Fruit fly (Drosophila melanogaster) whole organism, embryonic: ENCODE data around the gene CG5618.

Experiments
- Blimp-1 ChIP-seq: fragments of 200-800 bp; sonication (Bioruptor generic); optimal IDR thresholded peaks from 3 replicates; lab custom pipeline; 2018; ENCODE audit warnings: missing biosample characterization, missing genetic modification characterization, mild to moderate bottlenecking, moderate library complexity, missing genetic modification reagents
- CG10209 ChIP-seq: fragments of 200-800 bp; sonication (Bioruptor generic); optimal IDR thresholded peaks from 3 replicates; lab custom pipeline; 2017; ENCODE audit warnings: missing biosample characterization, mild to moderate bottlenecking, missing genetic modification characterization, missing genetic modification reagents
- CG11093 ChIP-seq: fragments of 200-800 bp; sonication (Bioruptor generic); IDR thresholded peaks from 3 replicates; pipeline ENCODE4 v1.3.6; 2022; ENCODE audit warnings: missing biosample characterization, missing genetic modification characterization
- CG11398 ChIP-seq: fragments of 200-800 bp; sonication (Bioruptor generic); optimal IDR thresholded peaks from 2 replicates; lab custom pipeline; 2016; ENCODE audit warnings: missing biosample characterization, missing genetic modification characterization
- CG11696 ChIP-seq: fragments of 200-800 bp; sonication (Bioruptor generic); IDR thresholded peaks from 2 replicates; pipeline ENCODE4 v1.3.6; 2022; ENCODE audit warnings: missing biosample characterization, missing genetic modification characterization
- CG13287 ChIP-seq: fragments of 200-800 bp; sonication (Bioruptor generic); IDR thresholded peaks from 2 replicates; pipeline ENCODE4 v1.3.6; 2022; ENCODE audit warnings: missing biosample characterization, missing genetic modification characterization; ENCODE audit not compliant: partially characterized antibody
- CG14014 ChIP-seq: fragments of 200-800 bp; sonication (Bioruptor generic); IDR thresholded peaks from 2 replicates; pipeline ENCODE4 v1.3.6; 2022; ENCODE audit warnings: missing biosample characterization, missing genetic modification characterization
- CG14050 ChIP-seq: fragments of 200-800 bp; sonication (Bioruptor generic); IDR thresholded peaks from 3 replicates; pipeline ENCODE4 v1.3.6; 2022; ENCODE audit warnings: missing biosample characterization, missing genetic modification characterization
- CG1603 ChIP-seq: fragments of 200-800 bp; sonication (Bioruptor generic); optimal IDR thresholded peaks from 2 replicates; lab custom pipeline; 2019; ENCODE audit warnings: missing biosample characterization, mild to moderate bottlenecking, missing genetic modification characterization, moderate library complexity
- CG17802 ChIP-seq: fragments of 200-800 bp; sonication (Bioruptor generic); optimal IDR thresholded peaks from 2 replicates; lab custom pipeline; 2018; ENCODE audit warnings: missing biosample characterization, mild to moderate bottlenecking, missing genetic modification characterization, moderate library complexity
- CG18011 ChIP-seq: fragments of 200-800 bp; sonication (Bioruptor generic); optimal IDR thresholded peaks from 2 replicates; lab custom pipeline; 2017; ENCODE audit warnings: missing biosample characterization, missing genetic modification characterization, mild to moderate bottlenecking, moderate library complexity, missing genotype
- CG2129 ChIP-seq: fragments of 200-800 bp; sonication (Bioruptor generic); IDR thresholded peaks from 2 replicates; pipeline ENCODE4 v1.3.6; 2022; ENCODE audit warnings: missing biosample characterization, missing genetic modification characterization; ENCODE audit not compliant: partially characterized antibody
- CG30020 ChIP-seq: fragments of 200-800 bp; optimal IDR thresholded peaks from 2 replicates; lab custom pipeline; 2019; ENCODE audit warnings: missing biosample characterization, mild to moderate bottlenecking, missing genetic modification characterization, moderate library complexity
- CG30403 ChIP-seq: fragments of 200-800 bp; sonication (Bioruptor generic); optimal IDR thresholded peaks from 3 replicates; lab custom pipeline; 2016; ENCODE audit warnings: missing biosample characterization, missing genetic modification characterization
- CG3726 ChIP-seq: fragments of 200-800 bp; sonication (Bioruptor generic); IDR thresholded peaks from 3 replicates; pipeline ENCODE4, ENCODE4 v1.3.6; 2022; ENCODE audit warnings: missing biosample characterization, missing genetic modification characterization
- CG3995 ChIP-seq: fragments of 200-800 bp; sonication (Bioruptor generic); optimal IDR thresholded peaks from 3 replicates; lab custom pipeline; 2016; ENCODE audit warnings: missing biosample characterization, missing genetic modification characterization
- CG4360 ChIP-seq: fragments of 200-800 bp; sonication (Bioruptor generic); IDR thresholded peaks from 2 replicates; pipeline ENCODE4 v1.3.6; 2022; ENCODE audit warnings: missing biosample characterization, missing genetic modification characterization
- CG4820 ChIP-seq: fragments of 200-800 bp; sonication (Bioruptor generic); optimal IDR thresholded peaks from 3 replicates; lab custom pipeline; 2016; ENCODE audit warnings: missing biosample characterization, missing genetic modification characterization
- CG7745 ChIP-seq: fragments of 200-800 bp; sonication (Bioruptor generic); optimal IDR thresholded peaks from 2 replicates; lab custom pipeline; 2018; ENCODE audit warnings: missing biosample characterization, mild to moderate bottlenecking, missing genetic modification characterization, moderate library complexity
- CG8765 ChIP-seq: fragments of 200-800 bp; sonication (Bioruptor generic); IDR thresholded peaks from 2 replicates; pipeline ENCODE4 v1.3.6; 2022; ENCODE audit warnings: missing biosample characterization, missing genetic modification characterization
- CG9932 ChIP-seq: fragments of 200-800 bp; sonication (Bioruptor generic); IDR thresholded peaks from 2 replicates; pipeline ENCODE4 v1.3.6; 2022; ENCODE audit warnings: missing biosample characterization, missing genetic modification characterization
- CoRest ChIP-seq: fragments of 200-800 bp; sonication (Bioruptor generic); optimal IDR thresholded peaks from 3 replicates; lab custom pipeline; 2018; ENCODE audit warnings: missing biosample characterization, mild to moderate bottlenecking, missing genetic modification characterization, moderate library complexity
- Dfd ChIP-seq, 2 experiments: fragments of >200 bp; optimal IDR thresholded peaks; 2 replicates each; lab custom pipeline; 2017; ENCODE audit warnings: missing biosample characterization in 2 of 2, missing genetic modification characterization in 2 of 2
- E2f2 ChIP-seq: fragments of 200-800 bp; sonication (Bioruptor generic); IDR thresholded peaks from 2 replicates; pipeline ENCODE4 v1.3.6; 2022; ENCODE audit warnings: missing biosample characterization, missing genetic modification characterization
- MTF-1 ChIP-seq: fragments of 200-800 bp; sonication (Bioruptor generic); optimal IDR thresholded peaks from 2 replicates; lab custom pipeline; 2018; ENCODE audit warnings: missing biosample characterization, mild to moderate bottlenecking, missing genetic modification characterization, borderline replicate concordance
- Meics ChIP-seq: fragments of 200-800 bp; sonication (Bioruptor generic); optimal IDR thresholded peaks from 2 replicates; lab custom pipeline; 2017; ENCODE audit warnings: missing biosample characterization, mild to moderate bottlenecking, missing genetic modification characterization
- Ptx1 ChIP-seq: fragments of 200-800 bp; sonication (Bioruptor generic); IDR thresholded peaks from 2 replicates; pipeline ENCODE4 v1.3.6; 2022; ENCODE audit warnings: missing biosample characterization, missing genetic modification characterization
- Ravus ChIP-seq: fragments of 200-800 bp; sonication (Bioruptor generic); IDR thresholded peaks from 2 replicates; pipeline ENCODE4 v1.3.6; 2022; ENCODE audit warnings: missing biosample characterization, missing genetic modification characterization
- Scr ChIP-seq: fragments of 200-800 bp; sonication (Bioruptor generic); IDR thresholded peaks from 2 replicates; pipeline ENCODE4 v1.3.6; 2022; ENCODE audit warnings: missing biosample characterization, missing genetic modification characterization; ENCODE audit not compliant: partially characterized antibody
- Side ChIP-seq: fragments of 200-800 bp; sonication (Bioruptor generic); optimal IDR thresholded peaks from 2 replicates; lab custom pipeline; 2016; ENCODE audit warnings: missing biosample characterization, missing genetic modification characterization
- al ChIP-seq: fragments of 200-800 bp; sonication (Bioruptor generic); IDR thresholded peaks from 2 replicates; pipeline ENCODE4 v1.3.6; 2022; ENCODE audit warnings: missing biosample characterization, missing genetic modification characterization
- cad ChIP-seq: fragments of >200 bp; optimal IDR thresholded peaks from 2 replicates; lab custom pipeline; 2017; ENCODE audit warnings: missing biosample characterization, missing genetic modification characterization
- cg ChIP-seq: fragments of 200-800 bp; sonication (Bioruptor generic); optimal IDR thresholded peaks from 3 replicates; lab custom pipeline; 2019; ENCODE audit warnings: missing biosample characterization, mild to moderate bottlenecking, missing genetic modification characterization, moderate library complexity
- crp ChIP-seq, 2 experiments: fragments of 200-800 bp; sonication (Bioruptor generic); optimal IDR thresholded peaks; 2 replicates in 1 of 2; 3 replicates in 1 of 2; lab custom pipeline; 2017; ENCODE audit warnings: missing biosample characterization in 2 of 2, missing genetic modification characterization in 2 of 2, mild to moderate bottlenecking in 1 of 2, moderate library complexity in 1 of 2
- disco-r ChIP-seq: fragments of 200-800 bp; sonication (Bioruptor generic); optimal IDR thresholded peaks from 2 replicates; lab custom pipeline; 2016; ENCODE audit warnings: missing biosample characterization, missing genetic modification characterization
- emc ChIP-seq: fragments of 200-800 bp; sonication (Bioruptor generic); optimal IDR thresholded peaks from 2 replicates; lab custom pipeline; 2016; ENCODE audit warnings: missing biosample characterization, missing genetic modification characterization
- ftz-f1 ChIP-seq: fragments of 200-800 bp; sonication (Bioruptor generic); optimal IDR thresholded peaks from 2 replicates; lab custom pipeline; 2016; ENCODE audit warnings: missing biosample characterization, missing genetic modification characterization
- gsb-n ChIP-seq: fragments of 200-800 bp; sonication (Bioruptor generic); optimal IDR thresholded peaks from 3 replicates; lab custom pipeline; 2018; ENCODE audit warnings: missing biosample characterization, mild to moderate bottlenecking, missing genetic modification characterization
- her ChIP-seq: fragments of 200-800 bp; sonication (Bioruptor generic); optimal IDR thresholded peaks from 2 replicates; lab custom pipeline; 2016; ENCODE audit warnings: missing biosample characterization, missing genetic modification characterization
- hth ChIP-seq: fragments of >200 bp; optimal IDR thresholded peaks from 2 replicates; lab custom pipeline; 2017; ENCODE audit warnings: inconsistent platforms
- kay ChIP-seq: fragments of 200-800 bp; sonication (Bioruptor generic); optimal IDR thresholded peaks from 2 replicates; lab custom pipeline; 2016; ENCODE audit warnings: missing biosample characterization, missing genetic modification characterization
- kni ChIP-seq: fragments of 200-800 bp; sonication (Bioruptor generic); optimal IDR thresholded peaks from 3 replicates; lab custom pipeline; 2017; ENCODE audit warnings: mild to moderate bottlenecking, missing biosample characterization, missing genetic modification reagents, missing genetic modification characterization
- lab ChIP-seq: fragments of 200-800 bp; sonication (Bioruptor generic); optimal IDR thresholded peaks from 3 replicates; lab custom pipeline; 2017; ENCODE audit warnings: missing biosample characterization, missing genetic modification characterization, mild to moderate bottlenecking, moderate library complexity, missing genetic modification reagents
- nerfin-1 ChIP-seq: fragments of 200-800 bp; sonication (Bioruptor generic); optimal IDR thresholded peaks from 3 replicates; lab custom pipeline; 2019; ENCODE audit warnings: missing biosample characterization, mild to moderate bottlenecking, missing genetic modification characterization, moderate library complexity
- onecut ChIP-seq: fragments of 200-800 bp; sonication (Bioruptor generic); IDR thresholded peaks from 2 replicates; pipeline ENCODE4 v1.3.6; 2022; ENCODE audit warnings: missing biosample characterization, missing genetic modification characterization
- pan ChIP-seq, 4 experiments: fragments of >200 bp in 3 of 4; fragments of 200-800 bp in 1 of 4; sonication (Bioruptor generic) in 1 of 4; optimal IDR thresholded peaks in 3 of 4; IDR thresholded peaks in 1 of 4; 2 replicates each; pipeline versions ENCODE4 v1.3.6 to Lab custom; 2017 to 2022; ENCODE audit warnings: missing biosample characterization in 2 of 4, missing genetic modification characterization in 2 of 4, mixed read lengths in 1 of 4
- peb ChIP-seq: fragments of 200-800 bp; sonication (Bioruptor generic); IDR thresholded peaks from 2 replicates; pipeline ENCODE4 v1.3.6; 2022; ENCODE audit warnings: missing biosample characterization, missing genetic modification characterization
- sd ChIP-seq: fragments of 200-800 bp; sonication (Bioruptor generic); optimal IDR thresholded peaks from 3 replicates; lab custom pipeline; 2018; ENCODE audit warnings: missing biosample characterization, mild to moderate bottlenecking, missing genetic modification characterization, moderate library complexity
- slp2 ChIP-seq: fragments of 200-800 bp; sonication (Bioruptor generic); optimal IDR thresholded peaks from 2 replicates; lab custom pipeline; 2016; ENCODE audit warnings: missing biosample characterization, missing genetic modification characterization
- sr ChIP-seq: fragments of 200-800 bp; sonication (Bioruptor generic); IDR thresholded peaks from 3 replicates; pipeline ENCODE4 v1.3.6; 2022; ENCODE audit warnings: missing biosample characterization, missing genetic modification characterization
- usp ChIP-seq: fragments of >200 bp; optimal IDR thresholded peaks from 2 replicates; lab custom pipeline; 2017; ENCODE audit warnings: missing biosample characterization, missing genetic modification characterization
- wor ChIP-seq: fragments of 200-800 bp; sonication (Bioruptor generic); IDR thresholded peaks from 2 replicates; pipeline ENCODE4 v1.3.6; 2022; ENCODE audit warnings: missing biosample characterization, missing genetic modification characterization

Gene CG5618

dm6 chr3L:20356613-20357012 lies 3.4 kb downstream of the CG5618 start, which contains the start of gene kin17 (continued):
- TF ChIP-seq lab (GFP tag; lab: Kevin White, UChicago) = no peak
- TF ChIP-seq CG17802 (tag; lab: Kevin White, UChicago) = no peak
- no peak for TF ChIP-seq usp (GFP tag; lab: Kevin White, UChicago)
- TF ChIP-seq crp (GFP tag; optimal IDR thresholded peaks at IDR 0.05; lab: Kevin White, UChicago) = peak in 1 of 2 experiments; percentile 60
- TF ChIP-seq CG14014 (GFP tag; lab: Robert Waterston, UW) = no peak
- 0 out of 2 replicates have a peak, but pooled peaks have one; percentile 17 for TF ChIP-seq CG2129
- no peak for TF ChIP-seq pan (optimal IDR thresholded peaks at IDR 0.05; lab: Kevin White, UChicago)
- no peak for TF ChIP-seq pan (GFP tag; optimal IDR thresholded peaks at IDR 0.05 in 1 of 2, IDR thresholded peaks at IDR 0.05 in 1 of 2)
- TF ChIP-seq sd = no peak
- TF ChIP-seq gsb-n (tag; lab: Kevin White, UChicago) = no peak
- TF ChIP-seq CG3726 (GFP tag; lab: Robert Waterston, UW) = no peak
- no peak for TF ChIP-seq kay (GFP tag; lab: Kevin White, UChicago)
- TF ChIP-seq Ravus (GFP tag; lab: Robert Waterston, UW) = no peak
- no peak for TF ChIP-seq CG8765 (GFP tag; lab: Robert Waterston, UW)
- TF ChIP-seq onecut (GFP tag; lab: Robert Waterston, UW) = no peak
- TF ChIP-seq nerfin-1 (tag; lab: Kevin White, UChicago) = no peak
- no peak for TF ChIP-seq Ptx1 (GFP tag; lab: Robert Waterston, UW)
- no peak for TF ChIP-seq CG9932
- peak; percentile 90 for TF ChIP-seq E2f2 (GFP tag; lab: Robert Waterston, UW)
- no peak for TF ChIP-seq her (GFP tag; lab: Kevin White, UChicago)
- TF ChIP-seq CG4360 = no peak
- TF ChIP-seq Side (GFP tag; lab: Kevin White, UChicago) = no peak
- TF ChIP-seq Dfd (GFP tag; optimal IDR thresholded peaks at IDR 0.05; lab: Kevin White, UChicago) = no peak
- TF ChIP-seq CG18011 (GFP tag; lab: Kevin White, UChicago) = no peak
- no peak for TF ChIP-seq kni
- TF ChIP-seq CG30403 (GFP tag; lab: Kevin White, UChicago) = no peak
- TF ChIP-seq peb (GFP tag; lab: Robert Waterston, UW) = no peak
- TF ChIP-seq CG30020 = no peak
- TF ChIP-seq slp2 (GFP tag; lab: Kevin White, UChicago) = no peak
- no peak for TF ChIP-seq CG1603 (tag; lab: Kevin White, UChicago)
- no peak for TF ChIP-seq ftz-f1
- no peak for TF ChIP-seq Meics (GFP tag; lab: Kevin White, UChicago)
- TF ChIP-seq Blimp-1 (GFP tag; lab: Kevin White, UChicago) = no peak
- no peak for TF ChIP-seq CG7745 (tag; lab: Kevin White, UChicago)
- no peak for TF ChIP-seq wor
- TF ChIP-seq CG11093 (GFP tag; lab: Robert Waterston, UW) = no peak
- no peak for TF ChIP-seq CG11398
- TF ChIP-seq CG4820 (GFP tag; lab: Kevin White, UChicago) = no peak
- no peak for TF ChIP-seq al (GFP tag; lab: Robert Waterston, UW)
- TF ChIP-seq Scr (GFP tag; lab: Robert Waterston, UW) = peak; percentile 75
- no peak for TF ChIP-seq cad (GFP tag; lab: Kevin White, UChicago)
- TF ChIP-seq CoRest (tag; lab: Kevin White, UChicago) = no peak
- TF ChIP-seq cg = no peak
- TF ChIP-seq emc (GFP tag; lab: Kevin White, UChicago) = no peak
- TF ChIP-seq CG13287 (GFP tag; lab: Robert Waterston, UW) = peak; percentile 87
- TF ChIP-seq MTF-1 = no peak
- TF ChIP-seq sr = no peak
- TF ChIP-seq hth (lab: Kevin White, UChicago) = no peak
- TF ChIP-seq disco-r (GFP tag; lab: Kevin White, UChicago) = no peak
- TF ChIP-seq CG14050 (GFP tag; lab: Robert Waterston, UW) = no peak
- TF ChIP-seq CG10209 (GFP tag; lab: Kevin White, UChicago) = no peak
- no peak for TF ChIP-seq CG3995 (GFP tag; lab: Kevin White, UChicago)
- TF ChIP-seq CG11696 (GFP tag; lab: Robert Waterston, UW) = no peak
